Fruit fly (Drosophila melanogaster) whole organism, embryonic: ENCODE measurements around the gene CG17377.

Source experiments
- ATbp ChIP-seq: fragments of 200-800 bp; sonication (Bioruptor generic); optimal IDR thresholded peaks from 2 replicates; lab custom pipeline; 2017; ENCODE audit warnings: missing biosample characterization, mild to moderate bottlenecking, missing genetic modification characterization, missing genetic modification reagents
- Awh ChIP-seq: fragments of 200-800 bp; sonication (Bioruptor generic); IDR thresholded peaks from 2 replicates; pipeline ENCODE4, ENCODE4 v1.3.6; 2022; ENCODE audit warnings: missing biosample characterization, missing genetic modification characterization
- CG10147 ChIP-seq: fragments of 200-800 bp; sonication (Bioruptor generic); optimal IDR thresholded peaks from 2 replicates; lab custom pipeline; 2019; ENCODE audit warnings: missing biosample characterization, mild to moderate bottlenecking, missing genetic modification characterization, moderate library complexity
- CG10321 ChIP-seq: fragments of 200-800 bp; sonication (Bioruptor generic); IDR thresholded peaks from 2 replicates; pipeline ENCODE4 v1.3.6; 2022; ENCODE audit warnings: missing biosample characterization, missing genetic modification characterization
- CG10366 ChIP-seq: fragments of 200-800 bp; sonication (Bioruptor generic); IDR thresholded peaks from 2 replicates; pipeline ENCODE4 v1.3.6; 2022; ENCODE audit warnings: missing biosample characterization, missing genetic modification characterization
- CG10431 ChIP-seq: fragments of 200-800 bp; sonication (Bioruptor generic); optimal IDR thresholded peaks from 3 replicates; lab custom pipeline; 2018; ENCODE audit warnings: missing biosample characterization, mild to moderate bottlenecking, missing genetic modification characterization
- CG10565 ChIP-seq: fragments of 200-800 bp; sonication (Bioruptor generic); optimal IDR thresholded peaks from 3 replicates; lab custom pipeline; 2016; ENCODE audit warnings: missing biosample characterization, mild to moderate bottlenecking, missing genetic modification characterization
- CG10979 ChIP-seq: fragments of 200-800 bp; sonication (Bioruptor generic); optimal IDR thresholded peaks from 2 replicates; lab custom pipeline; 2018; ENCODE audit warnings: missing biosample characterization, mild to moderate bottlenecking, missing genetic modification characterization, moderate library complexity
- CG11696 ChIP-seq: fragments of 200-800 bp; sonication (Bioruptor generic); IDR thresholded peaks from 2 replicates; pipeline ENCODE4 v1.3.6; 2022; ENCODE audit warnings: missing biosample characterization, missing genetic modification characterization
- CG12942 ChIP-seq: fragments of 200-800 bp; sonication (Bioruptor generic); optimal IDR thresholded peaks from 3 replicates; lab custom pipeline; 2016; ENCODE audit warnings: missing biosample characterization, missing genetic modification characterization
- CG13775 ChIP-seq: fragments of 200-800 bp; sonication (Bioruptor generic); optimal IDR thresholded peaks from 3 replicates; lab custom pipeline; 2017; ENCODE audit warnings: missing biosample characterization, mild to moderate bottlenecking, missing genetic modification characterization
- CG14965 ChIP-seq: fragments of 200-800 bp; sonication (Bioruptor generic); optimal IDR thresholded peaks from 2 replicates; lab custom pipeline; 2016; ENCODE audit warnings: missing biosample characterization, missing genetic modification characterization, borderline replicate concordance
- CG17361 ChIP-seq: fragments of 200-800 bp; sonication (Bioruptor generic); IDR thresholded peaks from 3 replicates; pipeline ENCODE4 v1.3.6; 2022; ENCODE audit warnings: missing biosample characterization, missing genetic modification characterization
- CG17802 ChIP-seq: fragments of 200-800 bp; sonication (Bioruptor generic); optimal IDR thresholded peaks from 2 replicates; lab custom pipeline; 2018; ENCODE audit warnings: missing biosample characterization, mild to moderate bottlenecking, missing genetic modification characterization, moderate library complexity
- CG2199 ChIP-seq: fragments of 200-800 bp; sonication (Bioruptor generic); IDR thresholded peaks from 3 replicates; pipeline ENCODE4 v1.3.6; 2022; ENCODE audit warnings: missing biosample characterization, missing genetic modification characterization
- CG31365 ChIP-seq: fragments of 200-800 bp; sonication (Bioruptor generic); optimal IDR thresholded peaks from 2 replicates; lab custom pipeline; 2018; ENCODE audit warnings: missing biosample characterization, mild to moderate bottlenecking, missing genetic modification characterization
- CG3995 ChIP-seq: fragments of 200-800 bp; sonication (Bioruptor generic); optimal IDR thresholded peaks from 3 replicates; lab custom pipeline; 2016; ENCODE audit warnings: missing biosample characterization, missing genetic modification characterization
- E2f1 ChIP-seq: fragments of 200-800 bp; sonication (Bioruptor generic); IDR thresholded peaks from 2 replicates; pipeline ENCODE4 v1.3.6; 2022; ENCODE audit warnings: missing biosample characterization, missing genetic modification characterization
- Fer2 ChIP-seq: fragments of 200-800 bp; sonication (Bioruptor generic); optimal IDR thresholded peaks from 2 replicates; lab custom pipeline; 2018; ENCODE audit warnings: missing biosample characterization, mild to moderate bottlenecking, missing genetic modification characterization, moderate library complexity
- Hand ChIP-seq: fragments of 200-800 bp; sonication (Bioruptor generic); optimal IDR thresholded peaks from 2 replicates; lab custom pipeline; 2017; ENCODE audit warnings: mild to moderate bottlenecking, missing biosample characterization, missing genetic modification reagents, missing genetic modification characterization
- Med ChIP-seq: fragments of 200-800 bp; sonication (Bioruptor generic); peaks from one replicate; lab custom pipeline; 2016; ENCODE audit warnings: missing biosample characterization, missing genetic modification characterization, mild to moderate bottlenecking, inconsistent platforms, moderate library complexity
- NK7.1 ChIP-seq: fragments of 200-800 bp; sonication (Bioruptor generic); optimal IDR thresholded peaks from 3 replicates; lab custom pipeline; 2016; ENCODE audit warnings: missing biosample characterization, missing genetic modification characterization
- Nf-YB ChIP-seq: fragments of 200-800 bp; sonication (Bioruptor generic); optimal IDR thresholded peaks from 3 replicates; lab custom pipeline; 2019; ENCODE audit warnings: missing biosample characterization, mild to moderate bottlenecking, missing genetic modification characterization, moderate library complexity
- Oaz ChIP-seq: fragments of 200-800 bp; sonication (Bioruptor generic); IDR thresholded peaks from 2 replicates; pipeline ENCODE4 v1.3.6; 2022; ENCODE audit warnings: missing biosample characterization, missing genetic modification characterization
- Poxn ChIP-seq: fragments of 200-800 bp; sonication (Bioruptor generic); IDR thresholded peaks from 2 replicates; pipeline ENCODE4 v1.3.6; 2022; ENCODE audit warnings: missing biosample characterization, missing genetic modification characterization
- abd-A ChIP-seq: fragments of 200-800 bp; sonication (Bioruptor generic); optimal IDR thresholded peaks from 3 replicates; lab custom pipeline; 2019; ENCODE audit warnings: missing biosample characterization, mild to moderate bottlenecking, missing genetic modification characterization, moderate library complexity
- aop ChIP-seq: fragments of 200-800 bp; sonication (Bioruptor generic); IDR thresholded peaks from 2 replicates; pipeline ENCODE4 v1.3.6; 2022; ENCODE audit warnings: missing biosample characterization, missing genetic modification characterization
- ap ChIP-seq: fragments of 200-800 bp; sonication (Bioruptor generic); IDR thresholded peaks from 2 replicates; pipeline ENCODE4 v1.3.6; 2022; ENCODE audit warnings: missing biosample characterization, missing genetic modification characterization
- cad ChIP-seq: fragments of >200 bp; optimal IDR thresholded peaks from 2 replicates; lab custom pipeline; 2017; ENCODE audit warnings: missing biosample characterization, missing genetic modification characterization
- cas ChIP-seq: fragments of 200-800 bp; sonication (Bioruptor generic); IDR thresholded peaks from 2 replicates; pipeline ENCODE4 v1.3.6; 2022; ENCODE audit warnings: missing biosample characterization, missing genetic modification characterization
- cwo ChIP-seq: fragments of 200-800 bp; sonication (Bioruptor generic); optimal IDR thresholded peaks from 3 replicates; lab custom pipeline; 2017; ENCODE audit warnings: missing biosample characterization, missing genetic modification characterization, mild to moderate bottlenecking, moderate library complexity, missing genetic modification reagents
- da ChIP-seq: fragments of 200-800 bp; sonication (Bioruptor generic); optimal IDR thresholded peaks from 2 replicates; lab custom pipeline; 2016; ENCODE audit warnings: missing biosample characterization, missing genetic modification characterization
- dan ChIP-seq: fragments of 200-800 bp; sonication (Bioruptor generic); IDR thresholded peaks from 2 replicates; pipeline ENCODE4 v1.3.6; 2022; ENCODE audit warnings: missing biosample characterization, missing genetic modification characterization
- hth ChIP-seq: fragments of >200 bp; optimal IDR thresholded peaks from 2 replicates; lab custom pipeline; 2017; ENCODE audit warnings: inconsistent platforms
- jing ChIP-seq: fragments of 200-800 bp; sonication (Bioruptor generic); optimal IDR thresholded peaks from 2 replicates; lab custom pipeline; 2018; ENCODE audit warnings: missing biosample characterization, mild to moderate bottlenecking, missing genetic modification characterization
- kni ChIP-seq: fragments of 200-800 bp; sonication (Bioruptor generic); optimal IDR thresholded peaks from 3 replicates; lab custom pipeline; 2017; ENCODE audit warnings: mild to moderate bottlenecking, missing biosample characterization, missing genetic modification reagents, missing genetic modification characterization
- lov ChIP-seq, 2 experiments: fragments of 200-800 bp in 1 of 2; fragments of >200 bp in 1 of 2; sonication (Bioruptor generic) in 1 of 2; IDR thresholded peaks in 1 of 2; optimal IDR thresholded peaks in 1 of 2; 2 replicates in 1 of 2; 3 replicates in 1 of 2; pipeline versions ENCODE4 v1.3.6 to Lab custom; 2017 to 2022; ENCODE audit warnings: missing biosample characterization in 1 of 2, missing genetic modification characterization in 1 of 2
- mld ChIP-seq: fragments of 200-800 bp; sonication (Bioruptor generic); IDR thresholded peaks from 3 replicates; pipeline ENCODE4 v1.3.6; 2022; ENCODE audit warnings: missing biosample characterization, missing genetic modification characterization; ENCODE audit not compliant: partially characterized antibody
- nerfin-2 ChIP-seq: fragments of 200-800 bp; sonication (Bioruptor generic); IDR thresholded peaks from 2 replicates; pipeline ENCODE4 v1.3.6; 2022; ENCODE audit warnings: missing biosample characterization, missing genetic modification characterization; ENCODE audit not compliant: partially characterized antibody
- oc ChIP-seq: fragments of 200-800 bp; sonication (Bioruptor generic); optimal IDR thresholded peaks from 2 replicates; lab custom pipeline; 2018; ENCODE audit warnings: missing biosample characterization, mild to moderate bottlenecking, missing genetic modification characterization, moderate library complexity
- org-1 ChIP-seq: fragments of 200-800 bp; sonication (Bioruptor generic); optimal IDR thresholded peaks from 2 replicates; lab custom pipeline; 2017; ENCODE audit warnings: missing biosample characterization, missing genetic modification characterization
- pan ChIP-seq, 4 experiments: fragments of >200 bp in 3 of 4; fragments of 200-800 bp in 1 of 4; sonication (Bioruptor generic) in 1 of 4; optimal IDR thresholded peaks in 3 of 4; IDR thresholded peaks in 1 of 4; 2 replicates each; pipeline versions ENCODE4 v1.3.6 to Lab custom; 2017 to 2022; ENCODE audit warnings: missing biosample characterization in 2 of 4, missing genetic modification characterization in 2 of 4, mixed read lengths in 1 of 4
- pfk ChIP-seq: fragments of 200-800 bp; sonication (Bioruptor generic); optimal IDR thresholded peaks from 2 replicates; lab custom pipeline; 2018; ENCODE audit warnings: missing biosample characterization, mild to moderate bottlenecking, missing genetic modification characterization, moderate library complexity
- pzg ChIP-seq: fragments of 200-800 bp; sonication (Bioruptor generic); optimal IDR thresholded peaks from 3 replicates; lab custom pipeline; 2018; ENCODE audit warnings: missing biosample characterization, mild to moderate bottlenecking, missing genetic modification characterization, moderate library complexity
- schlank ChIP-seq: fragments of 200-800 bp; sonication (Bioruptor generic); optimal IDR thresholded peaks from 2 replicates; lab custom pipeline; 2018; ENCODE audit warnings: missing biosample characterization, mild to moderate bottlenecking, missing genetic modification characterization
- shn ChIP-seq: fragments of 200-800 bp; sonication (Bioruptor generic); optimal IDR thresholded peaks from 3 replicates; lab custom pipeline; 2016; ENCODE audit warnings: missing biosample characterization, missing genetic modification characterization
- sug ChIP-seq: fragments of 200-800 bp; optimal IDR thresholded peaks from 2 replicates; lab custom pipeline; 2019; ENCODE audit warnings: missing biosample characterization, mild to moderate bottlenecking, missing genetic modification characterization, moderate library complexity
- toy ChIP-seq: fragments of 200-800 bp; sonication (Bioruptor generic); IDR thresholded peaks from 2 replicates; pipeline ENCODE4 v1.3.6; 2022; ENCODE audit warnings: missing biosample characterization, missing genetic modification characterization
- unpg ChIP-seq: fragments of 200-800 bp; sonication (Bioruptor generic); optimal IDR thresholded peaks from 3 replicates; lab custom pipeline; 2018; ENCODE audit warnings: missing biosample characterization, mild to moderate bottlenecking, missing genetic modification characterization, moderate library complexity
- zf30C ChIP-seq: fragments of 200-800 bp; sonication (Bioruptor generic); optimal IDR thresholded peaks from 3 replicates; lab custom pipeline; 2018; ENCODE audit warnings: missing biosample characterization, mild to moderate bottlenecking, missing genetic modification characterization

The CG17377 gene

DNA sequence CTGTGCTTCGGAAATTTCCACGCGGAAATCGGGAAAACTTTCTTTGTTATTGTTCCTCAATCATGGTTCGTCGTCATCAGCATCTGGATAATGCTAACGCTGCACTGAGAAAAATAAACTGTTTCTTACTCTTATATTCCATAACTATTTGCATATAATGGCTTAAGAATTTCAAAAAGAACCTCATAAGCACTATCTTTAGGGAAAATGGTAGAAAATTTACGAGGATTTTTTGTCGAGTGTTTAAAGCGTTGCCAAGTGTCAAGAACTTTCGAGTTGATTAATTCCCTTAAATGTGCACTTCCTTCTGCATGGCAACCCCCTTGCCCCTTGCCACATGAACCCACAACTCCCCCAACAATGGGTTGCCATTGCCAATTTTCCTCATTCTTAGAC is 14.7 kb downstream of the CG17377 start (continued):
- TF ChIP-seq cas (GFP tag; lab: Robert Waterston, UW) (no peak), Hand (GFP tag; lab: Kevin White, UChicago) (no peak), CG12942 (GFP tag; lab: Kevin White, UChicago) (peak; percentile 33), mld (GFP tag; lab: Robert Waterston, UW) (no peak), NK7.1 (GFP tag; lab: Kevin White, UChicago) (no peak), Nf-YB (GFP tag; lab: Kevin White, UChicago) (peak; percentile 19), CG13775 (GFP tag; lab: Kevin White, UChicago) (peak; percentile 29), Awh (GFP tag; lab: Robert Waterston, UW) (no peak), CG10431 (no peak), pzg (GFP tag; lab: Kevin White, UChicago) (no peak), CG17802 (peak; percentile 41), ATbp (peak; percentile 59), unpg (GFP tag; lab: Kevin White, UChicago) (peak; percentile 77), shn (GFP tag; lab: Kevin White, UChicago) (peak; percentile 41), nerfin-2 (GFP tag; lab: Robert Waterston, UW) (no peak), Med (GFP tag; lab: Kevin White, UChicago) (peak; percentile 90), schlank (tag; lab: Kevin White, UChicago) (no peak), zf30C (GFP tag; lab: Kevin White, UChicago) (no peak), CG2199 (GFP tag; lab: Robert Waterston, UW) (no peak), CG10321 (GFP tag; lab: Robert Waterston, UW) (no peak), toy (GFP tag; lab: Robert Waterston, UW) (no peak), jing (GFP tag; lab: Kevin White, UChicago) (peak; percentile 45), CG17361 (GFP tag; lab: Robert Waterston, UW) (peak; percentile 63; the same call in 2 of the 3 replicates), aop (GFP tag; lab: Robert Waterston, UW) (no peak), CG10979 (peak; percentile 83), sug (tag; lab: Kevin White, UChicago) (no peak), CG10366 (peak; percentile 46), Oaz (GFP tag; lab: Robert Waterston, UW) (peak; percentile 29; the same call in 1 of the 2 replicates), cad (GFP tag; lab: Kevin White, UChicago) (no peak), pan (optimal IDR thresholded peaks at IDR 0.05; lab: Kevin White, UChicago) (no peak), pan (GFP tag; optimal IDR thresholded peaks at IDR 0.05 in 1 of 2, IDR thresholded peaks at IDR 0.05 in 1 of 2) (peak in 1 of 2 experiments; percentile 57), CG10565 (GFP tag; lab: Kevin White, UChicago) (no peak), CG14965 (GFP tag; lab: Kevin White, UChicago) (no peak), dan (GFP tag; lab: Robert Waterston, UW) (no peak), E2f1 (peak; percentile 56), org-1 (GFP tag; lab: Kevin White, UChicago) (peak; percentile 9), da (GFP tag; lab: Kevin White, UChicago) (peak; percentile 37), cwo (no peak), pfk (no peak), ap (GFP tag; lab: Robert Waterston, UW) (no peak; the same call in 1 of the 2 replicates), CG10147 (peak; percentile 4), kni (GFP tag; lab: Kevin White, UChicago) (no peak), hth (no peak), lov (optimal IDR thresholded peaks at IDR 0.05; lab: Kevin White, UChicago) (no peak), lov (GFP tag; IDR thresholded peaks at IDR 0.05; lab: Robert Waterston, UW) (0 out of 3 replicates have a peak, but pooled peaks have one; percentile 59), CG3995 (GFP tag; lab: Kevin White, UChicago) (no peak), Fer2 (no peak), Poxn (GFP tag; lab: Robert Waterston, UW) (no peak), CG11696 (GFP tag; lab: Robert Waterston, UW) (no peak), oc (tag; lab: Kevin White, UChicago) (peak; percentile 40), abd-A (tag; lab: Kevin White, UChicago) (no peak), CG31365 (tag; lab: Kevin White, UChicago) (no peak)
